Worm (Caenorhabditis elegans) whole organism, mixed stage, embryonic: Measurements from ENCODE around the gene ZC412.3.
A peak's percentile ranks its signal among the peaks of the same experiment; 100 is the strongest.

Experiments used
- M03D4.4 ChIP-seq: sonication (generic microtip); optimal IDR thresholded peaks from 2 replicates; lab custom pipeline; 2017; ENCODE audit warnings: mild to moderate bottlenecking, missing genetic modification characterization, missing compliant biosample characterization
- bed-3 ChIP-seq: fragments of 200-800 bp; sonication (Bioruptor generic); optimal IDR thresholded peaks from 3 replicates; lab custom pipeline; 2018; ENCODE audit warnings: mild to moderate bottlenecking, missing genetic modification characterization, moderate library complexity, missing compliant biosample characterization
- blmp-1 ChIP-seq: fragments of 150-350 bp; optimal IDR thresholded peaks from 2 replicates; lab custom pipeline; 2014; ENCODE audit warnings: missing biosample characterization, missing genetic modification characterization
- ceh-39 ChIP-seq: fragments of 150-350 bp; optimal IDR thresholded peaks from 2 replicates; lab custom pipeline; 2014; ENCODE audit warnings: missing biosample characterization, missing genetic modification characterization
- ceh-43 ChIP-seq: fragments of 200-800 bp; sonication (Bioruptor generic); optimal IDR thresholded peaks from 2 replicates; lab custom pipeline; 2018; ENCODE audit warnings: mild to moderate bottlenecking, missing genetic modification characterization, moderate library complexity, missing compliant biosample characterization
- ceh-83 ChIP-seq: fragments of 200-800 bp; sonication (Bioruptor generic); optimal IDR thresholded peaks from 2 replicates; lab custom pipeline; 2018; ENCODE audit warnings: mild to moderate bottlenecking, missing genetic modification characterization, missing compliant biosample characterization
- ces-1 ChIP-seq: fragments of 150-350 bp; optimal IDR thresholded peaks from 2 replicates; lab custom pipeline; 2014; ENCODE audit warnings: missing biosample characterization, missing genetic modification reagents, missing genetic modification characterization
- drap-1 ChIP-seq: fragments of 200-800 bp; sonication (Bioruptor generic); optimal IDR thresholded peaks from 3 replicates; lab custom pipeline; 2018; ENCODE audit warnings: mild to moderate bottlenecking, missing genetic modification characterization, missing compliant biosample characterization
- elt-1 ChIP-seq: sonication (generic microtip); optimal IDR thresholded peaks from 2 replicates; lab custom pipeline; 2017; ENCODE audit warnings: missing genetic modification characterization, mild to moderate bottlenecking, missing compliant biosample characterization, antibody characterized with exemption, moderate library complexity, borderline replicate concordance; ENCODE audit not compliant: insufficient read depth
- elt-3 ChIP-seq: fragments of 150-350 bp; optimal IDR thresholded peaks from 2 replicates; lab custom pipeline; 2014; ENCODE audit warnings: missing biosample characterization, missing genetic modification characterization
- flh-1 ChIP-seq: fragments of 200-800 bp; sonication (Bioruptor generic); optimal IDR thresholded peaks from 2 replicates; lab custom pipeline; 2018; ENCODE audit warnings: mild to moderate bottlenecking, missing genetic modification characterization, moderate library complexity, missing compliant biosample characterization
- ham-2 ChIP-seq: fragments of 200-800 bp; sonication (Bioruptor generic); optimal IDR thresholded peaks from 2 replicates; lab custom pipeline; 2018; ENCODE audit warnings: mild to moderate bottlenecking, missing genetic modification characterization, missing compliant biosample characterization
- hlh-1 ChIP-seq: fragments of 150-350 bp; optimal IDR thresholded peaks from 2 replicates; lab custom pipeline; 2014; ENCODE audit warnings: missing biosample characterization, missing genetic modification reagents, missing genetic modification characterization
- lin-32 ChIP-seq: fragments of 200-800 bp; sonication (Bioruptor generic); optimal IDR thresholded peaks from 2 replicates; lab custom pipeline; 2018; ENCODE audit warnings: mild to moderate bottlenecking, missing genetic modification characterization, missing compliant biosample characterization
- lsy-2 ChIP-seq: fragments of 150-350 bp; optimal IDR thresholded peaks from 2 replicates; lab custom pipeline; 2014; ENCODE audit warnings: missing biosample characterization, missing genetic modification characterization
- mab-5 ChIP-seq: fragments of 150-350 bp; optimal IDR thresholded peaks from 2 replicates; lab custom pipeline; 2014; ENCODE audit warnings: missing biosample characterization, missing genetic modification characterization
- nhr-12 ChIP-seq: fragments of 150-350 bp; optimal IDR thresholded peaks from 2 replicates; lab custom pipeline; 2014; ENCODE audit warnings: missing biosample characterization, missing genetic modification characterization
- nhr-237 ChIP-seq: fragments of 150-350 bp; optimal IDR thresholded peaks from 2 replicates; lab custom pipeline; 2014; ENCODE audit warnings: missing biosample characterization, missing genetic modification characterization
- nhr-28 ChIP-seq: fragments of 150-350 bp; optimal IDR thresholded peaks from 2 replicates; lab custom pipeline; 2014; ENCODE audit warnings: missing biosample characterization, missing genetic modification characterization
- nhr-76 ChIP-seq: sonication (generic microtip); optimal IDR thresholded peaks from 2 replicates; lab custom pipeline; 2017; ENCODE audit warnings: missing biosample characterization, missing genetic modification characterization
- pha-4 ChIP-seq: fragments of 150-350 bp; optimal IDR thresholded peaks from 2 replicates; lab custom pipeline; 2018; ENCODE audit warnings: missing biosample characterization, missing genetic modification reagents, missing genetic modification characterization
- sptf-1 ChIP-seq: sonication (generic microtip); optimal IDR thresholded peaks from 2 replicates; lab custom pipeline; 2017; ENCODE audit warnings: mild to moderate bottlenecking, missing genetic modification characterization, moderate library complexity, missing compliant biosample characterization
- tbx-8 ChIP-seq: fragments of 200-800 bp; sonication (Bioruptor generic); optimal IDR thresholded peaks from 2 replicates; lab custom pipeline; 2018; ENCODE audit warnings: mild to moderate bottlenecking, missing genetic modification characterization, moderate library complexity, missing compliant biosample characterization
- unc-120 ChIP-seq: sonication (generic microtip); optimal IDR thresholded peaks from 2 replicates; lab custom pipeline; 2017; ENCODE audit warnings: missing genetic modification characterization, missing compliant biosample characterization; ENCODE audit not compliant: poor library complexity, severe bottlenecking
- unc-39 ChIP-seq: fragments of 150-350 bp; optimal IDR thresholded peaks from 2 replicates; lab custom pipeline; 2014; ENCODE audit warnings: missing biosample characterization, missing genetic modification characterization
- ztf-11 ChIP-seq: fragments of 150-350 bp; optimal IDR thresholded peaks from 2 replicates; lab custom pipeline; 2014; ENCODE audit warnings: missing biosample characterization, missing genetic modification characterization

The ZC412.3 gene

ce11 chrV:14871365-14871764 is at the start of gene ZC412.3:
ZC412.3 (minus strand) TSS chrV:14871547.
- TF ChIP-seq ces-1 (GFP tag; lab: Kevin White, UChicago), result no peak
- TF ChIP-seq ztf-11 (tag; lab: Kevin White, UChicago), result no peak
- TF ChIP-seq nhr-28 (tag; lab: Kevin White, UChicago), result no peak
- no peak for TF ChIP-seq ceh-39 (tag; lab: Kevin White, UChicago)
- TF ChIP-seq mab-5, result no peak
- TF ChIP-seq unc-120 (tag; lab: Kevin White, UChicago), result peak; percentile 63
- peak; percentile 19 for TF ChIP-seq hlh-1 (tag; lab: Kevin White, UChicago)

- TF ChIP-seq pha-4 (tag; lab: Kevin White, UChicago) (no peak), M03D4.4 (tag; lab: Kevin White, UChicago) (no peak), tbx-8 (GFP tag; lab: Kevin White, UChicago) (no peak), unc-120 (tag; lab: Kevin White, UChicago) (no peak), bed-3 (GFP tag; lab: Kevin White, UChicago) (no peak), lin-32 (no peak), nhr-237 (tag; lab: Kevin White, UChicago) (no peak), elt-1 (tag; lab: Kevin White, UChicago) (no peak), ceh-43 (GFP tag; lab: Kevin White, UChicago) (no peak), drap-1 (GFP tag; lab: Kevin White, UChicago) (no peak), unc-39 (no peak), nhr-76 (tag; lab: Kevin White, UChicago) (no peak), ceh-83 (no peak), blmp-1 (tag; lab: Kevin White, UChicago) (no peak), sptf-1 (tag; lab: Kevin White, UChicago) (no peak), mab-5 (no peak)
These were observed 44.3 kb upstream of the ZC412.3 start, which contains the start of gene H12D21.11 for ce11 chrV:14915599-14915998. H12D21.11 (plus strand) TSS chrV:14915899.

ce11 chrV:14910758-14911157 is 39.4 kb upstream of the ZC412.3 start:
- no peak for TF ChIP-seq ceh-83
- no peak for TF ChIP-seq nhr-76 (tag; lab: Kevin White, UChicago)
- TF ChIP-seq unc-120 (tag; lab: Kevin White, UChicago), result no peak
- no peak for TF ChIP-seq hlh-1 (tag; lab: Kevin White, UChicago)
- no peak for TF ChIP-seq ceh-43 (GFP tag; lab: Kevin White, UChicago)
- TF ChIP-seq nhr-12 (tag; lab: Kevin White, UChicago), result no peak
- no peak for TF ChIP-seq lin-32
- TF ChIP-seq nhr-237 (tag; lab: Kevin White, UChicago), result no peak
- no peak for TF ChIP-seq elt-3
- TF ChIP-seq drap-1 (GFP tag; lab: Kevin White, UChicago), result no peak
- no peak for TF ChIP-seq ceh-39 (tag; lab: Kevin White, UChicago)
- no peak for TF ChIP-seq flh-1
- TF ChIP-seq mab-5, result no peak
- TF ChIP-seq blmp-1 (tag; lab: Kevin White, UChicago), result no peak

ce11 chrV:14909331-14909835 is 38.0 kb upstream of the ZC412.3 start, which contains the start of gene H12D21.9:
H12D21.9 (minus strand) TSS chrV:14909478.
- TF ChIP-seq ham-2 (GFP tag; lab: Kevin White, UChicago) (no peak), unc-120 (tag; lab: Kevin White, UChicago) (peak; percentile 54)

ce11 chrV:14907445-14907844 is 36.1 kb upstream of the ZC412.3 start:
- TF ChIP-seq M03D4.4 (tag; lab: Kevin White, UChicago), result no peak
- no peak for TF ChIP-seq nhr-237 (tag; lab: Kevin White, UChicago)

- TF ChIP-seq lsy-2, result no peak
These were observed 29.6 kb upstream of the ZC412.3 start for ce11 chrV:14900905-14901304.

ce11 chrV:14899545-14899944 is 28.2 kb upstream of the ZC412.3 start, which contains the start of gene H12D21.10:
H12D21.10 (plus strand) TSS chrV:14899804.
- peak; percentile 22 for TF ChIP-seq elt-1 (tag; lab: Kevin White, UChicago)
- no peak for TF ChIP-seq ceh-39 (tag; lab: Kevin White, UChicago)
- TF ChIP-seq lin-32, result no peak
